Worm (Caenorhabditis elegans) whole organism, L4 larva: ENCODE results near the gene irld-30.
"Not testable (repeated sequence)": the region's sequence is repeated elsewhere in the genome, so short reads cannot be mapped to it uniquely, and the experiment has no call there.

ENCODE experiments used
- ceh-44 ChIP-seq: fragments of 200-800 bp; sonication (Bioruptor generic); IDR thresholded peaks from 2 replicates; pipeline ENCODE4 v1.3.6; 2022; ENCODE audit warnings: missing genetic modification reagents, missing genetic modification characterization, missing compliant biosample characterization
- mdl-1 ChIP-seq, 2 experiments: fragments of 150-350 bp in 1 of 2; sonication (generic microtip) in 1 of 2; optimal IDR thresholded peaks; 2 replicates each; lab custom pipeline; 2014 to 2017; ENCODE audit warnings: missing biosample characterization in 2 of 2, missing genetic modification characterization in 2 of 2
- nhr-10 ChIP-seq: fragments of 150-350 bp; optimal IDR thresholded peaks from 2 replicates; lab custom pipeline; 2014; ENCODE audit warnings: missing biosample characterization, missing genetic modification characterization
- zip-11 ChIP-seq: fragments of 200-800 bp; sonication (Bioruptor generic); IDR thresholded peaks from 2 replicates; pipeline ENCODE4 v1.3.6; 2022; ENCODE audit warnings: missing genetic modification characterization, missing compliant biosample characterization
- ztf-7 ChIP-seq: fragments of 150-350 bp; optimal IDR thresholded peaks from 2 replicates; lab custom pipeline; 2014; ENCODE audit warnings: missing biosample characterization, missing genetic modification characterization

ce11 chrV:2330129-2330528 lies 11.1 kb downstream of the irld-30 start, which contains the start of gene pud-1.1:
- not testable (repeated sequence) for TF ChIP-seq zip-11 (GFP tag; lab: Robert Waterston, UW); mdl-1 (tag; optimal IDR thresholded peaks at IDR 0.05; lab: Kevin White, UChicago); ztf-7; nhr-10 (tag; lab: Kevin White, UChicago); ceh-44 (GFP tag; lab: Robert Waterston, UW)
